Worm (Caenorhabditis elegans): ENCODE data around the gene sds-22.

Gene sds-22

DNA sequence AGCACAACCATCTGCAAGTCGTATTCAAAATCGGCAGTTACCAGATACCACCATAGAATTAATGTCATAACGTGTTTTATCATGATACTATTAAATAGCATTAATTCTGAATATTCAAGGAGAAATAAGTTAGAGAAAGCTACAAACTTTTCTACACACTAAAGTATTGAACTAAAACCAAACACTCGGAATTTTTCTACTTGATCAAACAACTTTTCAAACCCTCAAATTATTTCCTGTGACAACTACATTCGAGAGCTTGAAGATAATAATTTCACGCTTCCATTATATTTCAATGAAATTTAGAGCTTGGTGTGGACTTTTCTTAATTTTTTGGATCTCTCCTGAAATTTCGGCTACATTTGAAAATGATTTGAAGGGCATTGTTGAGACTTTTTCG, 35.7 kb upstream of the sds-22 start, which contains the start of gene irld-47:
TSS of gene irld-47 (minus strand) at position 101 of the 400 bp plus-strand sequence.
- no peak for TF ChIP-seq che-1 (tag; optimal IDR thresholded peaks at IDR 0.05)
- TF ChIP-seq ceh-9 (tag; optimal IDR thresholded peaks at IDR 0.05), result no peak
- no peak for TF ChIP-seq unc-3 (GFP tag; conservative IDR thresholded peaks at IDR 0.05)
- no peak for TF ChIP-seq unc-3 (tag; optimal IDR thresholded peaks at IDR 0.05)
- no peak for TF ChIP-seq Y22D7AL.16 (tag; optimal IDR thresholded peaks at IDR 0.05)

DNA sequence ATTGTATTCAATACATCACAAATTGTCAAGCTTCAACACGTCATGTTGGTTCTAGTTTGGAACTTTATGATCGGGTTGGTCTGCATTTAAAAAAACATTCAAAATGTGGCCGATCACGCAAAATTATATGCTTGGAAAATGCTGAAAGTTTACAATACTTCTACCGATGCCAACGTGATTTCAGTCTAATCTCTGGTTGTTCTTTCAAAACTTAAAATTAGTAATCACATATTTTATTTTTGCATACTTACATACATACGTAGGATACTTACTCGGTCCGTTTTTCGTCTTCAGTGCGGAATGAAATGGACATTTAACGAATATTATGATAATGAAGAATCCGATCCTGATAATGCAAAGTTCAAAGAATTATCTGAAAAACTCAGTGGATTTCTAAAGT, 33.1 kb upstream of the sds-22 start, which contains the start of gene srw-62:
TSS of gene srw-62 (plus strand) at position 301 of the 400 bp plus-strand sequence.
- TF ChIP-seq unc-42 (tag; optimal IDR thresholded peaks at IDR 0.05) (no peak), ahr-1 (tag; optimal IDR thresholded peaks at IDR 0.05) (no peak), K02D7.2 (tag; optimal IDR thresholded peaks at IDR 0.05) (no peak), elt-2 (tag; optimal IDR thresholded peaks at IDR 0.05) (no peak), ttx-3 (tag; optimal IDR thresholded peaks at IDR 0.05) (no peak), T23F11.4 (GFP tag; optimal IDR thresholded peaks at IDR 0.05) (no peak), tbx-2 (tag; optimal IDR thresholded peaks at IDR 0.05) (no peak)

DNA sequence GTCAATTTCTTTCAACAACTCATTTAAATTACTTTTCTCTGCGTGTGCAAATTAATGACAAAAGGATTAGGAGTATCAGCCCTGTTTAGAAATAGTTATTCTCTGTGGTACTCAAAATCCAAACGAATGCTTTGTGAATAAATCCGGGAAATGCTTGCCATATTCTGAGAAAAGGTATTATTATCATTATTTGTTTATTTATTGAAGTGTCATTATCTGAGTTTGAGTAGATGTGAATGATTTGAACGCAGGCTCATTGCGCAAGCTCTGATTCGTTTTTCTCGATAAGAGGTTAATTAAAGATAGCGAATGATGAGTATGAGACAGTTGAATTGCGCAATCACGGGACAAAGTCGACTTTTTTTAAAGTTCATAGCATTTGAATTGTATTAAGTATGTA, 30.3 kb upstream of the sds-22 start:
- TF ChIP-seq elt-2 (tag; optimal IDR thresholded peaks at IDR 0.05) (peak; percentile 93), ama-1 (optimal IDR thresholded peaks at IDR 0.05) (no peak), ceh-34 (tag; optimal IDR thresholded peaks at IDR 0.05) (no peak)

DNA sequence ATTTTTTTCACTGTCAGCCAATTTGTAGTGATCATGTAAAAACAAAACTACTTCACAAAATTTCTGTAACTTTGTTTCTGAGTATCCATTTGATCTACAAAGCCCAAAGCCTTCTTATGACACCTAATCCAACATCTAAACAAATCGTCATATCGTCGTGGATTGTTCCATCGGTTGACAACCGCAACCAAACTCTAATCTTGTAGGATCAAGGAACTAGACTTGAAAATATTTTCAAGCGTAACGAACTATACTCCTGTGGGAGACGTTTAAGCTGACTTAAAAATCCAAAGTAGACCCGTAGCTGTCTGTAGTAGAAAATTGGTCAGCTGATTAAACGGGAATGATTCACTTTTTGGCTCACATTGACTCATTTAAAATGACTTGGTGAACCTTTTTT, 28.6 kb upstream of the sds-22 start:
- TF ChIP-seq ceh-22 (tag; optimal IDR thresholded peaks at IDR 0.05), result no peak
- TF ChIP-seq fax-1 (tag; optimal IDR thresholded peaks at IDR 0.05), result no peak
- no peak for TF ChIP-seq mec-3 (tag; optimal IDR thresholded peaks at IDR 0.05; ENCODE audit: borderline replicate concordance)
- TF ChIP-seq elt-2 (tag; optimal IDR thresholded peaks at IDR 0.05), result no peak
- TF ChIP-seq F13H6.1 (tag; optimal IDR thresholded peaks at IDR 0.05), result no peak
- no peak for TF ChIP-seq nhr-11 (tag; optimal IDR thresholded peaks at IDR 0.05)
- no peak for TF ChIP-seq ceh-48 (tag; optimal IDR thresholded peaks at IDR 0.05)
- no peak for TF ChIP-seq tbx-7 (tag; optimal IDR thresholded peaks at IDR 0.05)
- no peak for TF ChIP-seq ets-4 (tag; optimal IDR thresholded peaks at IDR 0.05)
- no peak for TF ChIP-seq ahr-1 (tag; optimal IDR thresholded peaks at IDR 0.05)
- TF ChIP-seq pat-9 (tag; optimal IDR thresholded peaks at IDR 0.05), result no peak
- TF ChIP-seq gmeb-2 (tag; optimal IDR thresholded peaks at IDR 0.05), result no peak
- no peak for TF ChIP-seq nhr-232 (tag; optimal IDR thresholded peaks at IDR 0.05)
- no peak for TF ChIP-seq ama-1 (optimal IDR thresholded peaks at IDR 0.05)
- TF ChIP-seq odd-2 (tag; optimal IDR thresholded peaks at IDR 0.05), result no peak
- TF ChIP-seq ttx-3 (tag; optimal IDR thresholded peaks at IDR 0.05), result no peak
- TF ChIP-seq zip-5 (tag; optimal IDR thresholded peaks at IDR 0.05), result no peak
- TF ChIP-seq sox-2 (GFP tag; IDR thresholded peaks at IDR 0.05), result no peak
- TF ChIP-seq dmd-4 (tag; optimal IDR thresholded peaks at IDR 0.05; ENCODE audit: borderline replicate concordance), result no peak
- no peak for TF ChIP-seq pax-1 (tag; optimal IDR thresholded peaks at IDR 0.05)

DNA sequence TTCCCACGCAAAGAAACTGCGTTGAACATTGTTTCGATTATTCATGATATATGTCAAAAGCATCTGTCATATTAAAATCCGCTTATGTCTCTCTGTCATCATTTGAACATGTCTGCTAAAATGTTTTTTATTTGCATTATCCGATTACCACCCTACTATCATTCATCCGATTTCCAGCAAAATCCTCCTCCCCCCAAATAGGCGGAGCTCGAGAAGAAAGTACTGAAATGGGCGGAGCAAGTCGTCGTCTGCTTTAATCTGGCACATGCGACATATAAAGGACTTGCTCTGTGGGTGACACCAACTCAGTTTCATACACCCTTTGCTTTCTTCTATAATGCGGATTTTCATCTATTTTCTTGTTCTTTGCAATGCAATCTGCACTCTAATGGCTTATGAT, 26.1 kb upstream of the sds-22 start, which contains the start of gene T09A5.14:
TSS of gene T09A5.14 (plus strand) at position 301 of the 400 bp plus-strand sequence.
- TF ChIP-seq pha-4 (tag; optimal IDR thresholded peaks at IDR 0.05) (no peak), hlh-8 (tag; optimal IDR thresholded peaks at IDR 0.05) (no peak)

DNA sequence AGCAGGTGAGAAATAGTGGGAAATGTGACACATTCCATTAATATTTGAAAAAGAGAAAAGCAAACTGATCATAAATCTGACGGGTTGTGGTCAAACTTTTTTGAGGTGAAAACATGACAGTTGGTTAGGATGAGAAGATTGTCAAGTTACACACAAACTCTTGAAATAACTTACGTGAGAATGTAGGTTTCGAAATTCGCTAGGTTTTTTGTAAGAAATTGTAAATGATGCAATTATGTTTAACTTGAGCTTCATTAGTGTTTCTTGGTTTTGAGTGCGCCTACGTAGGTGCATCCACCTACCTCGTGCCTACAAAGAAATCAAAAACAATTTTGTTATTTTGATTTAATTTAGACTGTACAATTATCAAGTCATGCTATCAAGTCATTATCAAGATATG, 22.9 kb upstream of the sds-22 start, which contains the start of gene cex-2:
TSS of gene cex-2 (minus strand) at position 101 of the 400 bp plus-strand sequence.
- TF ChIP-seq tbx-2 (tag; optimal IDR thresholded peaks at IDR 0.05) (no peak), rnt-1 (tag; optimal IDR thresholded peaks at IDR 0.05) (no peak), C08G9.2 (tag; optimal IDR thresholded peaks at IDR 0.05) (no peak), ceh-24 (tag; optimal IDR thresholded peaks at IDR 0.05) (no peak)

Measured in whole organism, late embryonic.